Fruit fly (Drosophila melanogaster) ovary, adult (tissue): Measurements from ENCODE around the gene nau.

Source experiments
- CG17801 ChIP-seq: fragments of 200-800 bp; optimal IDR thresholded peaks from 2 replicates; lab custom pipeline; 2019; ENCODE audit warnings: missing biosample characterization, mild to moderate bottlenecking, missing genetic modification characterization, moderate library complexity; ENCODE audit not compliant: partially characterized antibody

The nau gene

DNA sequence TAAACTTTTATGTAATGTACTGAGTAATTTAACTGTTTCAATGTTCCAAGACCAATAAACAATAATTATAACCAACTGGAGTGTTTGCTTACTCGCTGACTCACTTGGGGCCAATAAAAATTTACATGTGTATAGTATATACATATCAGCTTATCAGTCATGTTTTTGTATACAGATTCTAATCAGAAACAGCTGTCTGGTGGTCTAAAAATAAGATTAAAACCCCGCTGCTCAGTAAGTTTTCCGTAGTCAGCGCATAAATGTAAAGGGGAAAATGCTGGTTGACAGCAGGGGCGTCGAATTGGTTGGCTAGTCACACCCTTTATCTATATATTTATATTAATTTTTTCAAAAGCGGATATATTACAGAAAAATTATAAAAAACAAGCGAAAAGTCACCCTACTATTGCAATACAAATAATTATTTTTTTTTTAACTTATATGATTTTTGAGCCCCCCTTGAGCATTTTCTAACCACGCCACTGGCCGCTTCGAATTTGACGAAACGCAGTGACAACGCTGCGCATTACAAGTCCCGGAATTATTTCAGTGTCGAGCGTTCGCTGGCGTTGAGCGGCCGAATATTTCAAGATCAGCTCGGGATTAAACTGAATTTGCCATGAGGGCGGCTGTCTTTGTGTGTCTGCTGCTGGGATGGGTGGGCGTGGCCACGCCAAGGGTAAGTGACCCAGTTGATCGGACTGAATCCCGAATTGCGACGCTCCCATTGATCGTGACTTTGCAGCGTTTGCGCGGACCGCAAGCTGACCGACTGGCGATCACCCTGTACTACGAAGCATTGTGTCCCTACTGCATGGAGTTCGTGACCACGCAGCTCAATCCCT lies 39.6 kb downstream of the nau start, which contains the start of gene GILT2:
TSS of gene GILT2 (plus strand) at position 547 of the 845 bp plus-strand sequence.
- peak; percentile 97 for TF ChIP-seq CG17801 (GFP tag; lab: Kevin White, UChicago)

dm6 chr3R:23677058-23677457 lies 41.1 kb downstream of the nau start, which contains the start of gene GILT3:
GILT3 (plus strand) TSS chr3R:23677358.
- no peak for TF ChIP-seq CG17801 (GFP tag; lab: Kevin White, UChicago)

DNA sequence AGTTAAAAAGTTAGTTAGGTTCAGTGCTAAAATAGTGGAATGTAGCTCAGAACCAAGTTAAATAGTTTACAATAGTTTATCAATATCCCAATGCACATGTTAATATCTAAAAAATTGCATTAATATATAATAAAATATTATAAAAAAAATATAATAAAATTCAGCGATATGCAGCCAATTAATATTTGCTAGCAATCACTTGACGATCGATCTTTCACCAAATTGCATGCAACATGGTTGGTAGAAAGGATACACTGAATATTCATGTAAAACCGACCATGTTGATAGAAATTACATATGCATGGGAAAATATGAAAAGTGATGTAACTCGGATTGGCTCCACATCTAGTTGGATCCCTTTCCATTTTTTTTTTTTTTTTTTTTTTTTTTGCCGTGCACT lies 42.5 kb downstream of the nau start:
- no peak for TF ChIP-seq CG17801 (GFP tag; lab: Kevin White, UChicago)

DNA sequence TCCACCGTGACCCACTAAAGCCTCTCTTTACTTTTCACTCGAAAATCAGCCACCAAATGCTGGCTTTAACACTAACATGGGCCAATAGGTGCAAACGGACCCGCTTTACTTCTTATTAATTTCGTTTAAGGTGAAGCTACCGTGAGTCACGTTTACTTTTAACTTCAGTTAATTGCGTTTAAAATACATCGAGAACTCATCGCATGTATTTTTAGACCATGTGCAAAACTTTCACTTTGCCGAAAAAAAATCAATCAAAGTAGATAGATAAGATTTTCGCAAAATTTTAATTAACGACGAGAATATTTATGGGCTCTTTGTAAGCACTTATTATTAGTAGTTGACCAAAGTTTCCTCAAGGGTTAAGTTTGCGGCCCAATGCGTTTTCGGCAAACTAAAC lies 43.8 kb downstream of the nau start:
- no peak for TF ChIP-seq CG17801 (GFP tag; lab: Kevin White, UChicago)

- no peak for TF ChIP-seq CG17801 (GFP tag; lab: Kevin White, UChicago)
Measured at dm6 chr3R:23673084-23673483, 45.1 kb downstream of the nau start.

DNA sequence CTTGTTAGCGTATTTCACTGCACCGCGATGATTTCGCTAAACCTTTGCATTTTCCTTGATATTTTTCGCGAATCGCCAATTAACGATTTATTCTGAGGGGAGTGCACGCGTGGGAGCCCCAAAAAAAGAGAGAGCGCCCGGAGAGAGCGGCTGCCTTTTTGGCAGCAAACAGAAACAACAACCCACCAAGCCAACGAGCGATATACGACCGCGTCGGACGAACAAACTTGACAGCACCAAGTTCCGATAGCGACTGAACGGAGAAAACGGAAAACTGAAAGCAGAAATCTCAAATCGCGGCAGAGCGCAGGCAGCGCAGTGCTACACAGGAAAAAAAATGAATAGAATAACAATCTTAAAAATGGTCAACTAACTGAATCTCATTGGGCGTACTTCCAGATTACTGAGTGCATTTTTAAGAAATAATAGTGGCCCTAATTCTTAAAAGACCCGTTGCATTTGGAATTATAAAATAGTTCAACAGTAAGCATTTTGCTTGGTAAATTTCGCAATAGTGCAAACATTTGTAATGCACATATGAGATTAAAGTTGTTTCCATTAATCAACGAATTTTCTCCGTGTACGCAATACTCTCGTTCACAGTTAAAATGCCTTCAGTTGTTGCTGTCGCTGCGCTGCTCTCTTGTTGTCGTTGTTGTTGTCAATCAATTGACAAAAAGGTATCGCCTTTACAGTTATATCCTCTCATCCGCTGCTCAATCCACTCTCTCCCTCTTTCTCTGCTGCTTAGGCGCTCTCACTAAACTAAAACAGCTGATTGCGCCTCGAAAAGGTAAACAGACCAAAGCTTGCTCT lies 48.5 kb downstream of the nau start, which contains the start of gene CG31145:
TSS of gene CG31145 (minus strand) at position 259 of the 816 bp plus-strand sequence.
- TF ChIP-seq CG17801 (GFP tag; lab: Kevin White, UChicago), result peak; percentile 98

dm6 chr3R:23668583-23668982 lies 49.6 kb downstream of the nau start:
- no peak for TF ChIP-seq CG17801 (GFP tag; lab: Kevin White, UChicago)

DNA sequence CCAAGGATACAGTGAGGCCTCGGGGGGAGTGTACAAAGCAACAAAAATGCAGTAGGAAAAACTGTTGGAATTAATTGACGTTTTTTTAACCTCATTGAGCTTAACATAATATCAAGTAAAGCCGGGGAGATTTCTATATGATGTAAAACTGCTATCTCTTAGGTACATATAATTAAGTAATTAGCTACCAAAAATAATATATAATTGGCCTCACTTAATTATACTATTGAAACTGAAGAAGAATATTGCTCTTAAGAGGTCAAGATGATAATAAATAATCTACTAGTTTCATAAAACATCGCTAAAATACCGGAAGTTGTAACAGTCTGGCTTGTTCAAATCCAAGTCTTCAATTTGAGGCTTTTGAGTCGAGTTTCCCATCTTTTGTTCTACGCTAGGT lies 50.7 kb downstream of the nau start:
- TF ChIP-seq CG17801 (GFP tag; lab: Kevin White, UChicago), result no peak

DNA sequence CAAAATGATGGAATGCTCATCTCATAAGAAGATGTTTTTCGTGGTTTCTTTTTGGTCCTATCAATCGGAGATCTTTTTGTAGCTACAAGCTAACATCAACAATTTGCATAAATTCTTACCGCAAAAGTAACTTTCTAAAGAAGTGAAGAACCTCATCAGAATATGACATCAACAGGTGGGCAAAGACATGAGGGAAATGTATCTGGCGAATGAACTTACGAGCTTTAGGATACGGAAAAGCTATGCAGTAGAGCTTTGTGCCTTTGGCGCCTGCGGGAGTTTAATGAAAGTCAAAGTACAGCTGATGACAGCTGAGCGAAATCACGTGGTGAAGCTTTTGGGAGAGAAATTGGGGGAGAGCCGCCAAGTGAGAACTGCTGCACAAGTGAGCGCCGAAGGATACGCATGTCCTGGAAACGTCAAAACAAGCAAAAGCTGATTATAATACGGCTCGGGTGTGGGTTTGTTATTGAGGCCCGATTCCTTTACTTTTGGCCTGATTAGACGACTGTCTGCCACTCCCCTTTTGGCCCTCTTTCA lies 51.4 kb downstream of the nau start:
- no peak for TF ChIP-seq CG17801 (GFP tag; lab: Kevin White, UChicago)

DNA sequence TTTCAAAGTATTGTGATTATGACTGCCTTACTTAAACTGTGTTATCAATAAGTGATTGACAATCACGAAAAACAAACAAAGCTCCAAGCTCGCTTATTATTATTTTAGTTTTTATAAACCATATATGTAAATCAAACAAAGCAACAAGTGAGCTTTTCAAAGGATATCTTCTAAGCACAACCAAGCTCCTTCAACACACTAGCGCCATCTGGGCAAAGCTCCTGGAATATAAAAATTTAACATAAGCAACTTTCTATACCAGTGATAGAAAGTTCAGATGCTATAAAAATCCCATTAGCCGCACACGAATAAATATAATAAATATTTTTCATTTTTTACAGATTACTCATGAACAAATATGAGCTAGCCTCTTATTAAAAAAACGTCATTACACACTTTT lies 53.7 kb downstream of the nau start:
- TF ChIP-seq CG17801 (GFP tag; lab: Kevin White, UChicago), result no peak
